Fruit fly (Drosophila melanogaster): ENCODE data around the gene Srp14.
A peak's percentile ranks its signal among the peaks of the same experiment; 100 is the strongest.

Gene Srp14

DNA sequence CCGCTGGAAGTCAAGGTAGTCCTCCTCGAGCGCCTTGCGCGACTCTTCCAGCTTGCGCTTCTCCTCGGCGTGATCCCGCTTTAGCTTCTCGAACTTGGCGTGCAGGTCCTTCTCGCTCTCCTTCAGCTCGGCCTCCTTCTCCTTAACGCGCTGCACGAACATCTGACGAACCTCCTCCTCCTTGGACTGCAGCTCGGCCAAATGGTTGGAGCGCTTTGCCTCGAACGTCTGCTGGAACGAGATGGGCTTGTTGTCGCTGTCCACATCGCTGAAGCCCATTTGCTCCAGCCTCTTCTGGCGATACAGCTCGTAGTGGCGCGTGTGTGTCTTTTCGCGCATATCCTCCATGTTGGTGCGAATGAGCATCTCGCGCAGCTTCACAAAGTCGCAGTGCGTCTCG lies 6.5 kb downstream of the Srp14 start:
- TF ChIP-seq h (GFP tag; optimal IDR thresholded peaks at IDR 0.05) (no peak), Mio (GFP tag; optimal IDR thresholded peaks at IDR 0.05) (no peak), Hr83 (GFP tag; optimal IDR thresholded peaks at IDR 0.05; ENCODE audit: poor library complexity, severe bottlenecking) (no peak), Hnf4 (GFP tag; optimal IDR thresholded peaks at IDR 0.05) (no peak), Jra (GFP tag; optimal IDR thresholded peaks at IDR 0.05) (no peak), rgr (GFP tag; optimal IDR thresholded peaks at IDR 0.05) (no peak), brk (GFP tag; optimal IDR thresholded peaks at IDR 0.05) (no peak), HLH106 (tag; optimal IDR thresholded peaks at IDR 0.05) (no peak), pan (optimal IDR thresholded peaks at IDR 0.05) (no peak)

- TF ChIP-seq Jra (GFP tag; optimal IDR thresholded peaks at IDR 0.05) (peak; percentile 93), GATAd (GFP tag; optimal IDR thresholded peaks at IDR 0.05) (peak; percentile 34), tai (GFP tag; optimal IDR thresholded peaks at IDR 0.05) (no peak), h (GFP tag; optimal IDR thresholded peaks at IDR 0.05) (peak; percentile 94), jim (GFP tag; optimal IDR thresholded peaks at IDR 0.05) (no peak), Hr78 (GFP tag; optimal IDR thresholded peaks at IDR 0.05) (no peak), pan (optimal IDR thresholded peaks at IDR 0.05) (no peak), ey (GFP tag; optimal IDR thresholded peaks at IDR 0.05) (peak; percentile 92), psq (GFP tag; optimal IDR thresholded peaks at IDR 0.05) (peak; percentile 88), sv (GFP tag; optimal IDR thresholded peaks at IDR 0.05) (no peak), Hr83 (GFP tag; optimal IDR thresholded peaks at IDR 0.05; ENCODE audit: poor library complexity, severe bottlenecking) (peak; percentile 91), usp (GFP tag; optimal IDR thresholded peaks at IDR 0.05) (no peak), N (GFP tag; optimal IDR thresholded peaks at IDR 0.05) (peak; percentile 7), sage (GFP tag; optimal IDR thresholded peaks at IDR 0.05) (peak; percentile 35), Vsx2 (GFP tag; optimal IDR thresholded peaks at IDR 0.05; ENCODE audit: partially characterized antibody) (no peak), OdsH (GFP tag; optimal IDR thresholded peaks at IDR 0.05) (peak; percentile 93), lola (GFP tag; optimal IDR thresholded peaks at IDR 0.05) (no peak), foxo (GFP tag; optimal IDR thresholded peaks at IDR 0.05) (peak in 1 of 2 experiments; percentile 93), woc (GFP tag; optimal IDR thresholded peaks at IDR 0.05) (peak; percentile 79), dmrt93B (GFP tag; optimal IDR thresholded peaks at IDR 0.05) (peak; percentile 89), CG9705 (GFP tag; optimal IDR thresholded peaks at IDR 0.05) (peak; percentile 79), Myc (optimal IDR thresholded peaks at IDR 0.05) (no peak), rgr (GFP tag; optimal IDR thresholded peaks at IDR 0.05) (peak; percentile 89), Mio (GFP tag; optimal IDR thresholded peaks at IDR 0.05) (peak; percentile 37), Hnf4 (GFP tag; optimal IDR thresholded peaks at IDR 0.05) (peak; percentile 88), Rel (GFP tag; optimal IDR thresholded peaks at IDR 0.05) (peak; percentile 61), Rel (tag; optimal IDR thresholded peaks at IDR 0.05) (peak; percentile 31), fru (GFP tag; optimal IDR thresholded peaks at IDR 0.05) (peak; percentile 91), CG32264 (GFP tag; optimal IDR thresholded peaks at IDR 0.05) (peak; percentile 78), dl (GFP tag; optimal IDR thresholded peaks at IDR 0.05; ENCODE audit: insufficient read depth in 1 of 2, partially characterized antibody in 2 of 2) (no peak), Dfd (GFP tag; optimal IDR thresholded peaks at IDR 0.05) (no peak), dsf (GFP tag; optimal IDR thresholded peaks at IDR 0.05; ENCODE audit: borderline replicate concordance) (peak; percentile 77), br (GFP tag; optimal IDR thresholded peaks at IDR 0.05) (peak; percentile 91), Sp1 (GFP tag; optimal IDR thresholded peaks at IDR 0.05) (peak; percentile 91), HLH106 (tag; optimal IDR thresholded peaks at IDR 0.05) (peak; percentile 88)
Measured at dm6 chr3R:20587630-20588479, 7.9 kb downstream of the Srp14 start, which contains the start of gene Septin2. TSS of gene Septin2 (minus strand) at chr3R:20588356.

- TF ChIP-seq CG9705 (GFP tag; optimal IDR thresholded peaks at IDR 0.05) (peak; percentile 47), Hr83 (GFP tag; optimal IDR thresholded peaks at IDR 0.05; ENCODE audit: poor library complexity, severe bottlenecking) (peak; percentile 35), br (GFP tag; optimal IDR thresholded peaks at IDR 0.05) (peak; percentile 25), dl (GFP tag; optimal IDR thresholded peaks at IDR 0.05; ENCODE audit: insufficient read depth in 1 of 2, partially characterized antibody in 2 of 2) (no peak), Rel (GFP tag; optimal IDR thresholded peaks at IDR 0.05) (no peak), Rel (tag; optimal IDR thresholded peaks at IDR 0.05) (no peak), Jra (GFP tag; optimal IDR thresholded peaks at IDR 0.05) (no peak), OdsH (GFP tag; optimal IDR thresholded peaks at IDR 0.05) (peak; percentile 17), dsf (GFP tag; optimal IDR thresholded peaks at IDR 0.05; ENCODE audit: borderline replicate concordance) (peak; percentile 45), HLH106 (tag; optimal IDR thresholded peaks at IDR 0.05) (peak; percentile 50), usp (GFP tag; optimal IDR thresholded peaks at IDR 0.05) (no peak), Sp1 (GFP tag; optimal IDR thresholded peaks at IDR 0.05) (peak; percentile 45), pan (optimal IDR thresholded peaks at IDR 0.05) (no peak), sage (GFP tag; optimal IDR thresholded peaks at IDR 0.05) (peak; percentile 59), foxo (GFP tag; optimal IDR thresholded peaks at IDR 0.05) (peak in 1 of 2 experiments; percentile 58), Hnf4 (GFP tag; optimal IDR thresholded peaks at IDR 0.05) (peak; percentile 39), rgr (GFP tag; optimal IDR thresholded peaks at IDR 0.05) (peak; percentile 44), CG32264 (GFP tag; optimal IDR thresholded peaks at IDR 0.05) (no peak), h (GFP tag; optimal IDR thresholded peaks at IDR 0.05) (peak; percentile 50), ey (GFP tag; optimal IDR thresholded peaks at IDR 0.05) (peak; percentile 12), fru (GFP tag; optimal IDR thresholded peaks at IDR 0.05) (peak; percentile 40), GATAd (GFP tag; optimal IDR thresholded peaks at IDR 0.05) (peak; percentile 26), woc (GFP tag; optimal IDR thresholded peaks at IDR 0.05) (no peak), sv (GFP tag; optimal IDR thresholded peaks at IDR 0.05) (peak; percentile 48), psq (GFP tag; optimal IDR thresholded peaks at IDR 0.05) (peak; percentile 6), tai (GFP tag; optimal IDR thresholded peaks at IDR 0.05) (no peak)
Measured at dm6 chr3R:20588480-20588785, 8.5 kb downstream of the Srp14 start, which contains the start of gene Srp72. TSS of gene Srp72 (plus strand) at chr3R:20588711.

Measured in whole organism, wandering third instar larva.